Worm (Caenorhabditis elegans) whole organism, young adult: Measurements from ENCODE around the gene F13D12.5.
A peak's percentile ranks its signal among the peaks of the same experiment; 100 is the strongest.

Experiments used
- F39B2.1 ChIP-seq: fragments of 200-800 bp; sonication (Bioruptor generic); IDR thresholded peaks from 2 replicates; pipeline ENCODE4 v1.3.6; 2022; ENCODE audit warnings: missing genetic modification reagents, missing genetic modification characterization, missing compliant biosample characterization
- ama-1 ChIP-seq, 3 experiments: fragments of 150-350 bp in 1 of 3; sonication (generic microtip) in 2 of 3; optimal IDR thresholded peaks; 2 replicates each; lab custom pipeline; 2014 to 2018; ENCODE audit warnings: missing biosample characterization in 2 of 3, missing genetic modification characterization in 2 of 3, missing genetic modification reagents in 2 of 3
- athp-1 ChIP-seq: sonication (generic microtip); optimal IDR thresholded peaks from 2 replicates; lab custom pipeline; 2017; ENCODE audit warnings: mild to moderate bottlenecking, missing genetic modification characterization, missing compliant biosample characterization
- attf-6 ChIP-seq: fragments of 200-800 bp; sonication (Bioruptor generic); IDR thresholded peaks from 2 replicates; pipeline ENCODE4 v1.3.6; 2022; ENCODE audit warnings: missing genetic modification reagents, missing genetic modification characterization, missing compliant biosample characterization
- cebp-2 ChIP-seq: fragments of 200-800 bp; sonication (Bioruptor generic); IDR thresholded peaks from 2 replicates; pipeline ENCODE4 v1.3.6; 2022; ENCODE audit warnings: missing genetic modification characterization, missing compliant biosample characterization
- ceh-40 ChIP-seq: fragments of 200-800 bp; sonication (Bioruptor generic); IDR thresholded peaks from 2 replicates; pipeline ENCODE4 v1.3.6; 2022; ENCODE audit warnings: missing genetic modification characterization, missing compliant biosample characterization
- fkh-3 ChIP-seq: sonication (generic microtip); optimal IDR thresholded peaks from 2 replicates; lab custom pipeline; 2016; ENCODE audit warnings: mild to moderate bottlenecking, missing genetic modification characterization, missing compliant biosample characterization
- hmg-1.2 ChIP-seq: fragments of 200-800 bp; sonication (Bioruptor generic); IDR thresholded peaks from 2 replicates; pipeline ENCODE4 v1.3.6; 2022; ENCODE audit warnings: missing genetic modification reagents, missing genetic modification characterization, missing compliant biosample characterization
- lir-1 ChIP-seq: fragments of 200-800 bp; sonication (Bioruptor generic); conservative IDR thresholded peaks from 2 replicates; pipeline ENCODE4 v1.3.6; 2022; ENCODE audit warnings: missing genetic modification reagents, missing genetic modification characterization, missing compliant biosample characterization
- madf-3 ChIP-seq: fragments of 200-800 bp; sonication (Bioruptor generic); IDR thresholded peaks from 2 replicates; pipeline ENCODE4 v1.3.6; 2022; ENCODE audit warnings: missing genetic modification reagents, missing genetic modification characterization, missing compliant biosample characterization
- nhr-90 ChIP-seq: sonication (generic microtip); optimal IDR thresholded peaks from 2 replicates; lab custom pipeline; 2016; ENCODE audit warnings: missing genotype, mild to moderate bottlenecking, missing genetic modification characterization, missing compliant biosample characterization
- pha-4 ChIP-seq: fragments of 150-350 bp; sonication (generic microtip); optimal IDR thresholded peaks from 2 replicates; lab custom pipeline; 2014; ENCODE audit warnings: missing biosample characterization, missing genetic modification reagents, missing genetic modification characterization
- snpc-4 ChIP-seq, 5 experiments: fragments of 150-350 bp in 1 of 5; sonication (generic microtip) in 4 of 5; optimal IDR thresholded peaks; 2 replicates each; lab custom pipeline; 2014 to 2018; ENCODE audit warnings: missing genetic modification characterization in 5 of 5, missing biosample characterization in 3 of 5, antibody characterized with exemption in 2 of 5, mild to moderate bottlenecking in 2 of 5, missing compliant biosample characterization in 2 of 5, missing genotype in 2 of 5, moderate library complexity in 2 of 5, missing genetic modification reagents in 1 of 5
- unc-62 ChIP-seq: fragments of 150-350 bp; optimal IDR thresholded peaks from 2 replicates; lab custom pipeline; 2014; ENCODE audit warnings: missing biosample characterization, missing genetic modification reagents, missing genetic modification characterization

ce11 chrII:11690868-11691267, 35.7 kb upstream of the F13D12.5 start:
- no peak for TF ChIP-seq fkh-3 (tag; lab: Kevin White, UChicago)
- TF ChIP-seq lir-1 = no peak
- no peak for TF ChIP-seq unc-62 (GFP tag; lab: Kevin White, UChicago)
- no peak for TF ChIP-seq snpc-4 (GFP tag; optimal IDR thresholded peaks at IDR 0.05; lab: Kevin White, UChicago)
- TF ChIP-seq snpc-4 (tag; optimal IDR thresholded peaks at IDR 0.05; lab: Kevin White, UChicago) = no peak
- no peak for TF ChIP-seq cebp-2 (GFP tag; lab: Robert Waterston, UW)
- no peak for TF ChIP-seq madf-3 (GFP tag; lab: Robert Waterston, UW)
- TF ChIP-seq nhr-90 (tag; lab: Kevin White, UChicago) = no peak
- TF ChIP-seq attf-6 (GFP tag; lab: Robert Waterston, UW) = 0 out of 2 replicates have a peak, but pooled peaks have one; percentile 23
- no peak for TF ChIP-seq F39B2.1
- TF ChIP-seq athp-1 (tag; lab: Kevin White, UChicago) = peak; percentile 27
- TF ChIP-seq ama-1 (optimal IDR thresholded peaks at IDR 0.05; lab: Kevin White, UChicago) = no peak
- TF ChIP-seq ama-1 (GFP tag; optimal IDR thresholded peaks at IDR 0.05; lab: Kevin White, UChicago) = no peak
- TF ChIP-seq ceh-40 = no peak
- no peak for TF ChIP-seq pha-4 (tag; lab: Kevin White, UChicago)
- TF ChIP-seq hmg-1.2 (GFP tag; lab: Robert Waterston, UW) = 0 out of 2 replicates have a peak, but pooled peaks have one; percentile 6
